Fruit fly (Drosophila melanogaster): ENCODE data around the gene pie.

The pie gene

DNA sequence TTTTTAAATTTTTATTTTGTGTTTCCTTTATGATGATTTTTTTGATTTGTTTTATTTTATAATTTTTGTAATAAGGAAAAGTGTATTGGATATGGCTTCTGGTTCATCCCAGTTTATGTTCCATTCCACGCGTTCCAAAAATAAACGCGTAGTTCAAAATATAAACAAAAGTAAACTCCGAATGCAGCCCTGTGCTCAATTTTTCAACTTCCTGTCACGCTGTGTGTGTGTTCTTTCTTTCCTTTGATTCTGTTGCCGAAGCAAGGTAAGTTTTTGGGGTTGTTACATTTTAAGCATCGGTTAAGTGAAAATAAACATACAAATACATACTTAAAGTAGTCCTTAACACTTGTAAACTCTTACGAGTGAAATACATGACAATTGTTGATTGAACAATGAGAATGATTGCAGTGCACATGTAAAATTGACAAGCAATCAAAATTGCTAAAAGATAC, 14.4 kb downstream of the pie start, which contains the start of the genes Ip259 and RpS27A (continued):
- peak; percentile 59 for TF ChIP-seq kah (GFP tag; optimal IDR thresholded peaks at IDR 0.05)
- no peak for TF ChIP-seq ind (GFP tag; optimal IDR thresholded peaks at IDR 0.05)

DNA sequence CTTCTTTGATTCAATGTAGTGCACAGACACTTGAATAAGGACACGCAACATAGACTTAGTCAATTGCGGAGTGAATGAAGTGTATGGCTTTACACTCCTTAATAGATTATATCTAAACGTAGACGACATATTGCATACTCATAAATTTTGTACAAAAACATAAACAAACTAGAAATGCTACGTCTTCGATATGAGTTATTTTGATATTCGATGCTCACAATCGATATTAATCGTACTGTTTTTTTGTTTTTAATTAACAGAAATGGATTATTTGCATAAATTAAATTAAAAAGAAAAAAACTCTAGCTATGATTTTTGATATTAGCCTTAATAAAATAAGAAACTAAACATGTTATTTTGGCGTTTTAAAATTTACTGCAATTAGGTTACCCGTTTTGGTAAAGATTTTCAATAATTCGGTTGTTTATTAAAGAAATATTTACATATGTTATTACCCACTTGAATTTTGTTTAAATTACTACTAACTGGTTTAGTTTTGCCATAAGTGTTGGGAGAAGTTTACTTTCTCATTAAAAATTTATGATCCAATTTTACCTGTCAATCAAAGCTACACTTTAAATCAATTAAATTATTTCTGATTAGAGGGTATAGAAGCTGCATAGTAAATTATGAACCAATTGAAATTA, 17.4 kb downstream of the pie start, which contains the start of the genes CG17768, LSm-4 and Ir31a:
TSS of gene CG17768 (minus strand) at position 196 of the 647 bp plus-strand sequence.
TSS of gene LSm-4 (minus strand) at position 196 of the 647 bp plus-strand sequence.
TSS of gene Ir31a (plus strand) at position 558 of the 647 bp plus-strand sequence.
- peak; percentile 15 for TF ChIP-seq CG3995 (GFP tag; optimal IDR thresholded peaks at IDR 0.05)
- TF ChIP-seq Meics (GFP tag; optimal IDR thresholded peaks at IDR 0.05), result no peak
- no peak for TF ChIP-seq ind (GFP tag; optimal IDR thresholded peaks at IDR 0.05)
- TF ChIP-seq CG7963 (GFP tag; IDR thresholded peaks at IDR 0.05; ENCODE audit: partially characterized antibody), result peak; percentile 39; the same call in 1 of the 3 replicates
- peak; percentile 88 for TF ChIP-seq Doc3 (GFP tag; IDR thresholded peaks at IDR 0.05; ENCODE audit: partially characterized antibody)
- TF ChIP-seq CG17186 (GFP tag; optimal IDR thresholded peaks at IDR 0.05), result no peak
- peak; percentile 2 for TF ChIP-seq nmo (GFP tag; optimal IDR thresholded peaks at IDR 0.05)
- peak; percentile 84 for TF ChIP-seq hbn (GFP tag; IDR thresholded peaks at IDR 0.05; ENCODE audit: partially characterized antibody)
- no peak for TF ChIP-seq H15 (GFP tag; IDR thresholded peaks at IDR 0.05)
- no peak for TF ChIP-seq CG2889 (GFP tag; IDR thresholded peaks at IDR 0.05)
- peak; percentile 27 for TF ChIP-seq CG8290 (GFP tag; optimal IDR thresholded peaks at IDR 0.05)
- no peak for TF ChIP-seq CG8290 (tag; optimal IDR thresholded peaks at IDR 0.05)
- TF ChIP-seq grn (GFP tag; optimal IDR thresholded peaks at IDR 0.05), result no peak
- TF ChIP-seq Aef1 (GFP tag; IDR thresholded peaks at IDR 0.05), result no peak
- no peak for TF ChIP-seq YL-1 (GFP tag; optimal IDR thresholded peaks at IDR 0.05)
- TF ChIP-seq CG7987 (GFP tag; optimal IDR thresholded peaks at IDR 0.05), result no peak
- peak; percentile 81 for TF ChIP-seq knrl (GFP tag; IDR thresholded peaks at IDR 0.05; ENCODE audit: partially characterized antibody)
- no peak for TF ChIP-seq Ravus (GFP tag; IDR thresholded peaks at IDR 0.05)
- TF ChIP-seq CG9609 (GFP tag; optimal IDR thresholded peaks at IDR 0.05), result no peak
- TF ChIP-seq Ets65A (GFP tag), result no peak
- peak; percentile 68 for TF ChIP-seq hb (GFP tag; IDR thresholded peaks at IDR 0.05; ENCODE audit: partially characterized antibody)
- TF ChIP-seq CG6683 (GFP tag; optimal IDR thresholded peaks at IDR 0.05), result no peak
- TF ChIP-seq CG12659 (GFP tag; optimal IDR thresholded peaks at IDR 0.05), result peak; percentile 25
- no peak for TF ChIP-seq pum (GFP tag; optimal IDR thresholded peaks at IDR 0.05)
- peak; percentile 87 for TF ChIP-seq CG13287 (GFP tag; IDR thresholded peaks at IDR 0.05; ENCODE audit: partially characterized antibody)
- TF ChIP-seq BEAF-32 (GFP tag; optimal IDR thresholded peaks at IDR 0.05), result peak; percentile 73
- 0 out of 3 replicates have a peak, but pooled peaks have one; percentile 59 for TF ChIP-seq mld (GFP tag; IDR thresholded peaks at IDR 0.05; ENCODE audit: partially characterized antibody)
- TF ChIP-seq Stat92E (GFP tag; optimal IDR thresholded peaks at IDR 0.05), result no peak
- TF ChIP-seq vnd (GFP tag; IDR thresholded peaks at IDR 0.05; ENCODE audit: partially characterized antibody), result peak; percentile 59; the same call in 2 of the 3 replicates
- peak; percentile 80 for TF ChIP-seq Bgb (GFP tag; IDR thresholded peaks at IDR 0.05; ENCODE audit: partially characterized antibody)
- peak; percentile 72 for TF ChIP-seq Sry-δ (GFP tag; optimal IDR thresholded peaks at IDR 0.05)
- TF ChIP-seq ems (GFP tag; optimal IDR thresholded peaks at IDR 0.05), result no peak
- peak; percentile 11 for TF ChIP-seq phol (tag; optimal IDR thresholded peaks at IDR 0.05)
- TF ChIP-seq wor (GFP tag; IDR thresholded peaks at IDR 0.05), result no peak
- no peak for TF ChIP-seq Sox100B (GFP tag; optimal IDR thresholded peaks at IDR 0.05)
- TF ChIP-seq unc-4 (GFP tag; IDR thresholded peaks at IDR 0.05; ENCODE audit: partially characterized antibody), result peak; percentile 83
- peak; percentile 66 for TF ChIP-seq Dref (GFP tag; IDR thresholded peaks at IDR 0.05)
- TF ChIP-seq CG2129 (GFP tag; IDR thresholded peaks at IDR 0.05; ENCODE audit: partially characterized antibody), result peak; percentile 66; the same call in 1 of the 2 replicates
- TF ChIP-seq gce (GFP tag; IDR thresholded peaks at IDR 0.05), result no peak
- TF ChIP-seq pzg (GFP tag; optimal IDR thresholded peaks at IDR 0.05), result peak; percentile 20
- TF ChIP-seq Vsx1 (GFP tag; optimal IDR thresholded peaks at IDR 0.05), result no peak
- peak; percentile 42 for TF ChIP-seq MESR4 (GFP tag; optimal IDR thresholded peaks at IDR 0.05)
- no peak for TF ChIP-seq tin (GFP tag; optimal IDR thresholded peaks at IDR 0.05)
- TF ChIP-seq Nf-YC (tag; optimal IDR thresholded peaks at IDR 0.05), result no peak
- no peak for TF ChIP-seq CG4854 (GFP tag; optimal IDR thresholded peaks at IDR 0.05)
